Fruit fly (Drosophila melanogaster) whole organism, embryonic: Measurements from ENCODE around the gene Hecw.

Source experiments
- Abd-B ChIP-seq: fragments of 200-800 bp; sonication (Bioruptor generic); optimal IDR thresholded peaks from 2 replicates; lab custom pipeline; 2018; ENCODE audit warnings: missing biosample characterization, mild to moderate bottlenecking, missing genetic modification characterization, moderate library complexity
- C15 ChIP-seq: fragments of 200-800 bp; sonication (Bioruptor generic); IDR thresholded peaks from 3 replicates; pipeline ENCODE4 v1.3.6; 2022; ENCODE audit warnings: missing biosample characterization, missing genetic modification characterization
- CG12942 ChIP-seq: fragments of 200-800 bp; sonication (Bioruptor generic); optimal IDR thresholded peaks from 3 replicates; lab custom pipeline; 2016; ENCODE audit warnings: missing biosample characterization, missing genetic modification characterization
- CG13296 ChIP-seq: fragments of 200-800 bp; sonication (Bioruptor generic); optimal IDR thresholded peaks from 3 replicates; lab custom pipeline; 2018; ENCODE audit warnings: missing biosample characterization, mild to moderate bottlenecking, missing genetic modification characterization
- CG13894 ChIP-seq: fragments of 200-800 bp; sonication (Bioruptor generic); optimal IDR thresholded peaks from 3 replicates; lab custom pipeline; 2018; ENCODE audit warnings: missing biosample characterization, mild to moderate bottlenecking, missing genetic modification characterization, moderate library complexity
- CG16779 ChIP-seq: fragments of 200-800 bp; sonication (Bioruptor generic); IDR thresholded peaks from 2 replicates; pipeline ENCODE4 v1.3.6; 2022; ENCODE audit warnings: missing biosample characterization, missing genetic modification characterization
- CG16813 ChIP-seq: fragments of 200-800 bp; sonication (Bioruptor generic); IDR thresholded peaks from 3 replicates; pipeline ENCODE4 v1.3.6; 2022; ENCODE audit warnings: missing biosample characterization, missing genetic modification characterization; ENCODE audit not compliant: partially characterized antibody
- CG17568 ChIP-seq: fragments of 200-800 bp; sonication (Bioruptor generic); optimal IDR thresholded peaks from 2 replicates; lab custom pipeline; 2018; ENCODE audit warnings: missing biosample characterization, mild to moderate bottlenecking, missing genetic modification characterization, moderate library complexity
- CG18764 ChIP-seq: fragments of 200-800 bp; sonication (Bioruptor generic); optimal IDR thresholded peaks from 3 replicates; lab custom pipeline; 2016; ENCODE audit warnings: missing biosample characterization, missing genetic modification characterization
- CG30020 ChIP-seq: fragments of 200-800 bp; optimal IDR thresholded peaks from 2 replicates; lab custom pipeline; 2019; ENCODE audit warnings: missing biosample characterization, mild to moderate bottlenecking, missing genetic modification characterization, moderate library complexity
- CG30431 ChIP-seq: fragments of 200-800 bp; sonication (Bioruptor generic); optimal IDR thresholded peaks from 2 replicates; lab custom pipeline; 2017; ENCODE audit warnings: missing biosample characterization, missing genetic modification characterization
- CG31365 ChIP-seq: fragments of 200-800 bp; sonication (Bioruptor generic); optimal IDR thresholded peaks from 2 replicates; lab custom pipeline; 2018; ENCODE audit warnings: missing biosample characterization, mild to moderate bottlenecking, missing genetic modification characterization
- CG32532 ChIP-seq: fragments of 200-800 bp; sonication (Bioruptor generic); IDR thresholded peaks from 2 replicates; pipeline ENCODE4 v1.3.6; 2022; ENCODE audit warnings: missing biosample characterization, missing genetic modification characterization
- CG4328 ChIP-seq: fragments of 200-800 bp; sonication (Bioruptor generic); optimal IDR thresholded peaks from 3 replicates; lab custom pipeline; 2017; ENCODE audit warnings: missing biosample characterization, missing genetic modification reagents, missing genetic modification characterization
- CG4360 ChIP-seq: fragments of 200-800 bp; sonication (Bioruptor generic); IDR thresholded peaks from 2 replicates; pipeline ENCODE4 v1.3.6; 2022; ENCODE audit warnings: missing biosample characterization, missing genetic modification characterization
- CG7745 ChIP-seq: fragments of 200-800 bp; sonication (Bioruptor generic); optimal IDR thresholded peaks from 2 replicates; lab custom pipeline; 2018; ENCODE audit warnings: missing biosample characterization, mild to moderate bottlenecking, missing genetic modification characterization, moderate library complexity
- CG8281 ChIP-seq: fragments of 200-800 bp; sonication (Bioruptor generic); optimal IDR thresholded peaks from 2 replicates; lab custom pipeline; 2018; ENCODE audit warnings: missing biosample characterization, mild to moderate bottlenecking, missing genetic modification characterization, moderate library complexity
- CG8944 ChIP-seq: fragments of 200-800 bp; sonication (Bioruptor generic); optimal IDR thresholded peaks from 3 replicates; lab custom pipeline; 2016; ENCODE audit warnings: missing biosample characterization, missing genetic modification characterization
- CG9437 ChIP-seq: fragments of 200-800 bp; sonication (Bioruptor generic); optimal IDR thresholded peaks from 2 replicates; lab custom pipeline; 2018; ENCODE audit warnings: missing biosample characterization, mild to moderate bottlenecking, missing genetic modification characterization
- CG9609 ChIP-seq: fragments of 200-800 bp; sonication (Bioruptor generic); optimal IDR thresholded peaks from 3 replicates; lab custom pipeline; 2016; ENCODE audit warnings: missing biosample characterization, missing genetic modification characterization
- CoRest ChIP-seq: fragments of 200-800 bp; sonication (Bioruptor generic); optimal IDR thresholded peaks from 3 replicates; lab custom pipeline; 2018; ENCODE audit warnings: missing biosample characterization, mild to moderate bottlenecking, missing genetic modification characterization, moderate library complexity
- D19A ChIP-seq: fragments of 200-800 bp; optimal IDR thresholded peaks from 3 replicates; lab custom pipeline; 2019; ENCODE audit warnings: missing biosample characterization, mild to moderate bottlenecking, missing genetic modification characterization, moderate library complexity
- GATAe ChIP-seq: fragments of 200-800 bp; sonication (Bioruptor generic); conservative IDR thresholded peaks from 2 replicates; pipeline ENCODE4 v1.3.6; 2022; ENCODE audit warnings: missing biosample characterization, missing genetic modification characterization
- Hand ChIP-seq: fragments of 200-800 bp; sonication (Bioruptor generic); optimal IDR thresholded peaks from 2 replicates; lab custom pipeline; 2017; ENCODE audit warnings: mild to moderate bottlenecking, missing biosample characterization, missing genetic modification reagents, missing genetic modification characterization
- Jarid2 ChIP-seq: fragments of 200-800 bp; sonication (Bioruptor generic); optimal IDR thresholded peaks from 3 replicates; lab custom pipeline; 2017; ENCODE audit warnings: mild to moderate bottlenecking, missing biosample characterization, missing genetic modification reagents, missing genetic modification characterization
- Lim3 ChIP-seq: fragments of 200-800 bp; sonication (Bioruptor generic); IDR thresholded peaks from 2 replicates; pipeline ENCODE4 v1.3.6; 2022; ENCODE audit warnings: missing biosample characterization, missing genetic modification characterization
- Rfx ChIP-seq: fragments of 200-800 bp; sonication (Bioruptor generic); IDR thresholded peaks from 2 replicates; pipeline ENCODE4 v1.3.6; 2022; ENCODE audit warnings: missing biosample characterization, missing genetic modification characterization
- Spps ChIP-seq: fragments of 200-800 bp; sonication (Bioruptor generic); optimal IDR thresholded peaks from 2 replicates; lab custom pipeline; 2018; ENCODE audit warnings: missing biosample characterization, mild to moderate bottlenecking, missing genetic modification characterization
- Usf ChIP-seq: fragments of 200-800 bp; sonication (Bioruptor generic); optimal IDR thresholded peaks from 2 replicates; lab custom pipeline; 2017; ENCODE audit warnings: missing genotype, missing biosample characterization, missing genetic modification characterization
- Vsx1 ChIP-seq: fragments of 200-800 bp; sonication (Bioruptor generic); optimal IDR thresholded peaks from 2 replicates; lab custom pipeline; 2017; ENCODE audit warnings: missing biosample characterization, mild to moderate bottlenecking, missing genetic modification characterization, missing genetic modification reagents
- ase ChIP-seq: fragments of 200-800 bp; sonication (Bioruptor generic); IDR thresholded peaks from 3 replicates; pipeline ENCODE4 v1.3.6; 2022; ENCODE audit warnings: missing biosample characterization, missing genetic modification characterization
- ash1 ChIP-seq: fragments of 200-800 bp; sonication (Bioruptor generic); optimal IDR thresholded peaks from 2 replicates; lab custom pipeline; 2018; ENCODE audit warnings: missing biosample characterization, mild to moderate bottlenecking, missing genetic modification characterization
- bbx ChIP-seq: fragments of 200-800 bp; sonication (Bioruptor generic); IDR thresholded peaks from 2 replicates; pipeline ENCODE4 v1.3.6; 2022; ENCODE audit warnings: missing biosample characterization, missing genetic modification characterization; ENCODE audit not compliant: partially characterized antibody
- bigmax ChIP-seq: fragments of 200-800 bp; sonication (Bioruptor generic); optimal IDR thresholded peaks from 2 replicates; lab custom pipeline; 2018; ENCODE audit warnings: missing biosample characterization, mild to moderate bottlenecking, missing genetic modification characterization
- caup ChIP-seq: fragments of 200-800 bp; sonication (Bioruptor generic); optimal IDR thresholded peaks from 3 replicates; lab custom pipeline; 2017; ENCODE audit warnings: missing biosample characterization, mild to moderate bottlenecking, missing genetic modification characterization, moderate library complexity; ENCODE audit not compliant: severe bottlenecking
- dpn ChIP-seq, 2 experiments: fragments of 200-800 bp; sonication (Bioruptor generic); optimal IDR thresholded peaks; 3 replicates each; lab custom pipeline; 2016; ENCODE audit warnings: missing biosample characterization in 2 of 2, missing genetic modification characterization in 2 of 2
- fd3F ChIP-seq: fragments of 200-800 bp; sonication (Bioruptor generic); optimal IDR thresholded peaks from 2 replicates; lab custom pipeline; 2018; ENCODE audit warnings: missing biosample characterization, mild to moderate bottlenecking, missing genetic modification characterization, moderate library complexity
- grau ChIP-seq: fragments of 200-800 bp; optimal IDR thresholded peaks from 3 replicates; lab custom pipeline; 2019; ENCODE audit warnings: missing biosample characterization, mild to moderate bottlenecking, missing genetic modification characterization, moderate library complexity
- her ChIP-seq: fragments of 200-800 bp; sonication (Bioruptor generic); optimal IDR thresholded peaks from 2 replicates; lab custom pipeline; 2016; ENCODE audit warnings: missing biosample characterization, missing genetic modification characterization
- insv ChIP-seq, 2 experiments: fragments of 200-800 bp; sonication (Bioruptor generic); optimal IDR thresholded peaks; 3 replicates each; lab custom pipeline; 2016 to 2018; ENCODE audit warnings: missing biosample characterization in 2 of 2, missing genetic modification characterization in 2 of 2
- pan ChIP-seq, 4 experiments: fragments of >200 bp in 3 of 4; fragments of 200-800 bp in 1 of 4; sonication (Bioruptor generic) in 1 of 4; optimal IDR thresholded peaks in 3 of 4; IDR thresholded peaks in 1 of 4; 2 replicates each; pipeline versions ENCODE4 v1.3.6 to Lab custom; 2017 to 2022; ENCODE audit warnings: missing biosample characterization in 2 of 4, missing genetic modification characterization in 2 of 4, mixed read lengths in 1 of 4
- phol ChIP-seq: fragments of 200-800 bp; sonication (Bioruptor generic); optimal IDR thresholded peaks from 3 replicates; lab custom pipeline; 2018; ENCODE audit warnings: missing biosample characterization, mild to moderate bottlenecking, missing genetic modification characterization, moderate library complexity
- pita ChIP-seq: fragments of 200-800 bp; sonication (Bioruptor generic); optimal IDR thresholded peaks from 2 replicates; lab custom pipeline; 2017; ENCODE audit warnings: missing biosample characterization, mild to moderate bottlenecking, missing genetic modification characterization
- prd ChIP-seq, 3 experiments: fragments of >200 bp in 2 of 3; fragments of 200-800 bp in 1 of 3; sonication (Bioruptor generic) in 1 of 3; optimal IDR thresholded peaks in 2 of 3; IDR thresholded peaks in 1 of 3; 2 replicates in 2 of 3; 3 replicates in 1 of 3; pipeline versions ENCODE4 v1.3.6 to Lab custom; 2017 to 2022; ENCODE audit warnings: missing biosample characterization in 1 of 3, missing genetic modification characterization in 1 of 3
- tap ChIP-seq: fragments of 200-800 bp; optimal IDR thresholded peaks from 3 replicates; lab custom pipeline; 2019; ENCODE audit warnings: missing biosample characterization, mild to moderate bottlenecking, missing genetic modification characterization, moderate library complexity
- toy ChIP-seq: fragments of 200-800 bp; sonication (Bioruptor generic); IDR thresholded peaks from 2 replicates; pipeline ENCODE4 v1.3.6; 2022; ENCODE audit warnings: missing biosample characterization, missing genetic modification characterization
- trh ChIP-seq: fragments of 200-800 bp; sonication (Bioruptor generic); optimal IDR thresholded peaks from 2 replicates; lab custom pipeline; 2016; ENCODE audit warnings: missing biosample characterization, missing genetic modification characterization
- ttk ChIP-seq: fragments of 200-800 bp; sonication (Bioruptor generic); IDR thresholded peaks from 2 replicates; pipeline ENCODE4 v2.1.2; 2022; ENCODE audit warnings: missing biosample characterization, missing genetic modification characterization

Hecw gene

dm6 chrX:9640690-9641149 lies 32.0 kb downstream of the Hecw start (continued):
- peak; percentile 93 for TF ChIP-seq CG31365 (tag; lab: Kevin White, UChicago)
- TF ChIP-seq CG4360, result peak; percentile 79
- TF ChIP-seq CG12942 (GFP tag; lab: Kevin White, UChicago), result peak; percentile 87
- TF ChIP-seq Hand (GFP tag; lab: Kevin White, UChicago), result peak; percentile 98
- TF ChIP-seq fd3F (GFP tag; lab: Kevin White, UChicago), result peak; percentile 97
- peak; percentile 91 for TF ChIP-seq ttk
- peak; percentile 94 for TF ChIP-seq phol (tag; lab: Kevin White, UChicago)
- no peak for TF ChIP-seq bbx (GFP tag; lab: Robert Waterston, UW)
- peak; percentile 94 for TF ChIP-seq ash1 (GFP tag; lab: Kevin White, UChicago)
- peak; percentile 90 for TF ChIP-seq CG9609 (GFP tag; lab: Kevin White, UChicago)
- TF ChIP-seq CG16779 (GFP tag; lab: Robert Waterston, UW), result peak; percentile 93
- TF ChIP-seq Vsx1 (GFP tag; lab: Kevin White, UChicago), result peak; percentile 90
- no peak for TF ChIP-seq prd (optimal IDR thresholded peaks at IDR 0.05; lab: Kevin White, UChicago)
- TF ChIP-seq prd (GFP tag; IDR thresholded peaks at IDR 0.05; lab: Robert Waterston, UW), result peak; percentile 88
- peak; percentile 80 for TF ChIP-seq Usf
- TF ChIP-seq GATAe, result peak; percentile 66; the same call in 1 of the 2 replicates
- TF ChIP-seq CG4328 (GFP tag; lab: Kevin White, UChicago), result peak; percentile 98
- no peak for TF ChIP-seq CG7745 (tag; lab: Kevin White, UChicago)
- TF ChIP-seq her (GFP tag; lab: Kevin White, UChicago), result peak; percentile 95
- peak; percentile 33 to 82 for TF ChIP-seq insv (GFP tag; optimal IDR thresholded peaks at IDR 0.05; lab: Kevin White, UChicago)
- peak; percentile 97 for TF ChIP-seq CoRest (tag; lab: Kevin White, UChicago)
- peak; percentile 98 for TF ChIP-seq Rfx
- peak; percentile 88 for TF ChIP-seq C15 (GFP tag; lab: Robert Waterston, UW)
- TF ChIP-seq CG18764 (GFP tag; lab: Kevin White, UChicago), result peak; percentile 89
- peak; percentile 89 for TF ChIP-seq toy (GFP tag; lab: Robert Waterston, UW)
- peak; percentile 83 for TF ChIP-seq Abd-B (GFP tag; lab: Kevin White, UChicago)
- peak; percentile 74 for TF ChIP-seq bigmax (GFP tag; lab: Kevin White, UChicago)
- TF ChIP-seq CG9437 (GFP tag; lab: Kevin White, UChicago), result peak; percentile 88
- TF ChIP-seq Lim3, result peak; percentile 60; the same call in 1 of the 2 replicates
- TF ChIP-seq tap (tag; lab: Kevin White, UChicago), result peak; percentile 99
- TF ChIP-seq trh (GFP tag; lab: Kevin White, UChicago), result peak; percentile 90
- TF ChIP-seq CG30431 (GFP tag; lab: Kevin White, UChicago), result peak; percentile 79
- TF ChIP-seq pita (GFP tag; lab: Kevin White, UChicago), result no peak
- TF ChIP-seq CG16813 (GFP tag; lab: Robert Waterston, UW), result no peak
- peak; percentile 99 for TF ChIP-seq CG13296 (GFP tag; lab: Kevin White, UChicago)
- peak; percentile 94 to 96 for TF ChIP-seq dpn (GFP tag; optimal IDR thresholded peaks at IDR 0.05; lab: Kevin White, UChicago)
- TF ChIP-seq Jarid2 (GFP tag; lab: Kevin White, UChicago), result peak; percentile 87
- TF ChIP-seq CG32532 (GFP tag; lab: Robert Waterston, UW), result peak; percentile 97
- peak; percentile 82 for TF ChIP-seq CG8944
- peak; percentile 99 for TF ChIP-seq CG13894 (tag; lab: Kevin White, UChicago)
- peak; percentile 93; the same call in 2 of the 3 replicates for TF ChIP-seq ase
- no peak for TF ChIP-seq pan (optimal IDR thresholded peaks at IDR 0.05; lab: Kevin White, UChicago)
- peak in 1 of 2 experiments; percentile 96 for TF ChIP-seq pan (GFP tag; optimal IDR thresholded peaks at IDR 0.05 in 1 of 2, IDR thresholded peaks at IDR 0.05 in 1 of 2)
- TF ChIP-seq Spps, result peak; percentile 85
- peak; percentile 74 for TF ChIP-seq CG30020 (tag; lab: Kevin White, UChicago)
- TF ChIP-seq grau (tag; lab: Kevin White, UChicago), result peak; percentile 97
- peak; percentile 99 for TF ChIP-seq caup (GFP tag; lab: Kevin White, UChicago)
- peak; percentile 94 for TF ChIP-seq D19A (tag; lab: Kevin White, UChicago)
- peak; percentile 97 for TF ChIP-seq CG17568 (GFP tag; lab: Kevin White, UChicago)
- TF ChIP-seq CG8281 (tag; lab: Kevin White, UChicago), result peak; percentile 89
